Fruit fly (Drosophila melanogaster) whole organism, pupa: ENCODE measurements around the gene ZnT33D.

ENCODE experiments used
- CG10348 ChIP-seq: fragments of 200-800 bp; sonication (Bioruptor generic); IDR thresholded peaks from 2 replicates; pipeline ENCODE4 v1.3.6; 2022; ENCODE audit warnings: missing biosample characterization, missing genetic modification characterization
- CG12605 ChIP-seq: fragments of 200-800 bp; sonication (Bioruptor generic); IDR thresholded peaks from 2 replicates; pipeline ENCODE4 v1.3.6; 2022; ENCODE audit warnings: missing biosample characterization, missing genetic modification characterization
- CG13204 ChIP-seq: fragments of 200-800 bp; sonication (Bioruptor generic); optimal IDR thresholded peaks from 2 replicates; lab custom pipeline; 2018; ENCODE audit warnings: missing biosample characterization, mild to moderate bottlenecking, missing genetic modification characterization, moderate library complexity
- CG14655 ChIP-seq: fragments of 200-800 bp; sonication (Bioruptor generic); optimal IDR thresholded peaks from 3 replicates; lab custom pipeline; 2017; ENCODE audit warnings: mild to moderate bottlenecking, missing biosample characterization, missing genetic modification reagents, missing genetic modification characterization
- CG15710 ChIP-seq: fragments of 200-800 bp; sonication (Bioruptor generic); optimal IDR thresholded peaks from 2 replicates; lab custom pipeline; 2018; ENCODE audit warnings: missing biosample characterization, mild to moderate bottlenecking, missing genetic modification characterization, moderate library complexity
- CG17806 ChIP-seq: fragments of 200-800 bp; sonication (Bioruptor generic); optimal IDR thresholded peaks from 2 replicates; lab custom pipeline; 2018; ENCODE audit warnings: missing biosample characterization, mild to moderate bottlenecking, missing genetic modification characterization, moderate library complexity
- CG32121 ChIP-seq: fragments of 200-800 bp; sonication (Bioruptor generic); IDR thresholded peaks from 2 replicates; pipeline ENCODE4 v1.3.6; 2022; ENCODE audit warnings: missing biosample characterization, missing genetic modification characterization
- CG34367 ChIP-seq: fragments of 200-800 bp; sonication (Bioruptor generic); optimal IDR thresholded peaks from 2 replicates; lab custom pipeline; 2018; ENCODE audit warnings: missing biosample characterization, mild to moderate bottlenecking, missing genetic modification characterization
- CG4496 ChIP-seq: fragments of 200-800 bp; sonication (Bioruptor generic); IDR thresholded peaks from 3 replicates; pipeline ENCODE4 v1.3.6; 2022; ENCODE audit warnings: missing biosample characterization, missing genetic modification characterization
- CG8159 ChIP-seq: fragments of 200-800 bp; sonication (Bioruptor generic); optimal IDR thresholded peaks from 3 replicates; lab custom pipeline; 2018; ENCODE audit warnings: missing biosample characterization, mild to moderate bottlenecking, missing genetic modification characterization, moderate library complexity
- CG8301 ChIP-seq: fragments of 200-800 bp; sonication (Bioruptor generic); optimal IDR thresholded peaks from 2 replicates; lab custom pipeline; 2018; ENCODE audit warnings: missing biosample characterization, mild to moderate bottlenecking, missing genetic modification characterization
- CG9948 ChIP-seq: fragments of 200-800 bp; sonication (Bioruptor generic); optimal IDR thresholded peaks from 2 replicates; lab custom pipeline; 2018; ENCODE audit warnings: missing biosample characterization, mild to moderate bottlenecking, missing genetic modification characterization, moderate library complexity
- D1 ChIP-seq: fragments of 200-800 bp; sonication (Bioruptor generic); optimal IDR thresholded peaks from 2 replicates; lab custom pipeline; 2018; ENCODE audit warnings: missing biosample characterization, mild to moderate bottlenecking, missing genetic modification characterization, moderate library complexity
- EcR ChIP-seq: fragments of 200-800 bp; sonication (Bioruptor generic); optimal IDR thresholded peaks from 3 replicates; lab custom pipeline; 2019; ENCODE audit warnings: missing biosample characterization, missing genetic modification characterization, mild to moderate bottlenecking, moderate library complexity, missing genetic modification reagents
- Ets98B ChIP-seq: fragments of 200-800 bp; sonication (Bioruptor generic); IDR thresholded peaks from 2 replicates; pipeline ENCODE4 v1.3.6; 2022; ENCODE audit warnings: missing biosample characterization, missing genetic modification characterization
- Pif1A ChIP-seq: fragments of 200-800 bp; sonication (Bioruptor generic); optimal IDR thresholded peaks from 3 replicates; lab custom pipeline; 2016; ENCODE audit warnings: missing biosample characterization, missing genetic modification characterization
- Pif1B ChIP-seq: fragments of 200-800 bp; sonication (Bioruptor generic); optimal IDR thresholded peaks from 3 replicates; lab custom pipeline; 2016; ENCODE audit warnings: missing biosample characterization, missing genetic modification characterization
- Snoo ChIP-seq: fragments of 200-800 bp; sonication (Bioruptor generic); optimal IDR thresholded peaks from 3 replicates; lab custom pipeline; 2017; ENCODE audit warnings: missing biosample characterization, mild to moderate bottlenecking, missing genetic modification characterization, inconsistent platforms
- fd96Ca ChIP-seq: fragments of 200-800 bp; sonication (Bioruptor generic); IDR thresholded peaks from 3 replicates; pipeline ENCODE4 v1.3.6; 2022; ENCODE audit warnings: missing biosample characterization, missing genetic modification characterization
- gl ChIP-seq: fragments of 200-800 bp; sonication (Bioruptor generic); optimal IDR thresholded peaks from 2 replicates; lab custom pipeline; 2018; ENCODE audit warnings: missing biosample characterization, mild to moderate bottlenecking, missing genetic modification characterization
- rn ChIP-seq: fragments of 200-800 bp; sonication (Bioruptor generic); IDR thresholded peaks from 2 replicates; pipeline ENCODE4 v1.3.6; 2022; ENCODE audit warnings: missing biosample characterization, missing genetic modification characterization

ZnT33D gene

dm6 chr2L:12142439-12142838 lies 21.6 kb upstream of the ZnT33D start, which contains the start of gene CG31760:
Gene CG31760, plus strand, starts transcription at chr2L:12142780.
- peak; percentile 72 for TF ChIP-seq CG12605 (GFP tag; lab: Robert Waterston, UW)
- TF ChIP-seq rn (GFP tag; lab: Robert Waterston, UW) = no peak

- TF ChIP-seq CG4496 (GFP tag; lab: Robert Waterston, UW) = no peak
- no peak for TF ChIP-seq CG9948 (tag; lab: Kevin White, UChicago)
- no peak for TF ChIP-seq Snoo
- no peak for TF ChIP-seq D1 (tag; lab: Kevin White, UChicago)
- TF ChIP-seq CG12605 (GFP tag; lab: Robert Waterston, UW) = no peak
- no peak for TF ChIP-seq CG17806 (tag; lab: Kevin White, UChicago)
- no peak for TF ChIP-seq gl
- TF ChIP-seq CG34367 (tag; lab: Kevin White, UChicago) = no peak
- TF ChIP-seq fd96Ca (GFP tag; lab: Robert Waterston, UW) = no peak
- TF ChIP-seq Pif1B (GFP tag; lab: Kevin White, UChicago) = no peak
Measured at dm6 chr2L:12161467-12161866, 2.6 kb upstream of the ZnT33D start, which contains the start of gene CG31861. Gene CG31861, plus strand, starts transcription at chr2L:12161767.

dm6 chr2L:12170250-12170649 lies 6.2 kb downstream of the ZnT33D start, which contains the start of gene CG17217:
Gene CG17217, plus strand, starts transcription at chr2L:12170550.
- TF ChIP-seq gl = no peak
- no peak for TF ChIP-seq fd96Ca (GFP tag; lab: Robert Waterston, UW)

- TF ChIP-seq Snoo (no peak), D1 (tag; lab: Kevin White, UChicago) (no peak), CG32121 (GFP tag; lab: Robert Waterston, UW) (no peak), CG17806 (tag; lab: Kevin White, UChicago) (no peak), CG10348 (GFP tag; lab: Robert Waterston, UW) (no peak), CG9948 (tag; lab: Kevin White, UChicago) (no peak), Pif1A (no peak), Ets98B (GFP tag; lab: Robert Waterston, UW) (no peak), CG13204 (GFP tag; lab: Kevin White, UChicago) (no peak), CG8301 (tag; lab: Kevin White, UChicago) (no peak), CG34367 (tag; lab: Kevin White, UChicago) (no peak), EcR (GFP tag; lab: Kevin White, UChicago) (no peak), CG14655 (GFP tag; lab: Kevin White, UChicago) (no peak), CG4496 (GFP tag; lab: Robert Waterston, UW) (no peak), CG12605 (GFP tag; lab: Robert Waterston, UW) (no peak), rn (GFP tag; lab: Robert Waterston, UW) (no peak), gl (no peak), fd96Ca (GFP tag; lab: Robert Waterston, UW) (no peak), CG15710 (tag; lab: Kevin White, UChicago) (no peak), Pif1B (GFP tag; lab: Kevin White, UChicago) (no peak)
Measured at dm6 chr2L:12172536-12173234, 8.6 kb downstream of the ZnT33D start, which contains the start of the genes CG6583 and crok. Gene CG6583, minus strand, starts transcription at chr2L:12172586. Gene crok, plus strand, starts transcription at chr2L:12172981.

- TF ChIP-seq CG13204 (GFP tag; lab: Kevin White, UChicago) (no peak), rn (GFP tag; lab: Robert Waterston, UW) (no peak), Ets98B (GFP tag; lab: Robert Waterston, UW) (no peak), CG15710 (tag; lab: Kevin White, UChicago) (no peak), D1 (tag; lab: Kevin White, UChicago) (no peak), CG8301 (tag; lab: Kevin White, UChicago) (no peak), Pif1A (no peak), CG4496 (GFP tag; lab: Robert Waterston, UW) (no peak), CG10348 (GFP tag; lab: Robert Waterston, UW) (no peak), Pif1B (GFP tag; lab: Kevin White, UChicago) (no peak)
Measured at dm6 chr2L:12174493-12175129, 10.6 kb downstream of the ZnT33D start, which contains the start of gene bru1. Gene bru1, plus strand, starts transcription at chr2L:12175004.

dm6 chr2L:12177621-12178020 lies 13.6 kb downstream of the ZnT33D start, which contains the start of gene atilla:
Gene atilla, minus strand, starts transcription at chr2L:12177886.
- no peak for TF ChIP-seq Ets98B (GFP tag; lab: Robert Waterston, UW)
- TF ChIP-seq Snoo = no peak
- no peak for TF ChIP-seq CG10348 (GFP tag; lab: Robert Waterston, UW)
- no peak for TF ChIP-seq CG13204 (GFP tag; lab: Kevin White, UChicago)
- TF ChIP-seq CG34367 (tag; lab: Kevin White, UChicago) = no peak

dm6 chr2L:12192978-12193377 lies 28.9 kb downstream of the ZnT33D start:
- TF ChIP-seq CG15710 (tag; lab: Kevin White, UChicago) (peak; percentile 59), Ets98B (GFP tag; lab: Robert Waterston, UW) (no peak), CG12605 (GFP tag; lab: Robert Waterston, UW) (no peak), CG13204 (GFP tag; lab: Kevin White, UChicago) (no peak), CG17806 (tag; lab: Kevin White, UChicago) (peak; percentile 54), Pif1A (peak; percentile 11), CG34367 (tag; lab: Kevin White, UChicago) (peak; percentile 47), fd96Ca (GFP tag; lab: Robert Waterston, UW) (no peak), CG32121 (GFP tag; lab: Robert Waterston, UW) (no peak), Snoo (no peak), CG4496 (GFP tag; lab: Robert Waterston, UW) (no peak), D1 (tag; lab: Kevin White, UChicago) (no peak), CG8159 (tag; lab: Kevin White, UChicago) (peak; percentile 65), CG14655 (GFP tag; lab: Kevin White, UChicago) (peak; percentile 34), CG9948 (tag; lab: Kevin White, UChicago) (peak; percentile 59), Pif1B (GFP tag; lab: Kevin White, UChicago) (no peak), CG8301 (tag; lab: Kevin White, UChicago) (no peak), rn (GFP tag; lab: Robert Waterston, UW) (no peak), gl (no peak), EcR (GFP tag; lab: Kevin White, UChicago) (no peak), CG10348 (GFP tag; lab: Robert Waterston, UW) (no peak)
